Fruit fly (Drosophila melanogaster): ENCODE measurements around the gene CG15418.

Gene CG15418

dm6 chr2L:3587907-3588733 lies 33.4 kb downstream of the CG15418 start:
- no peak for TF ChIP-seq lola (GFP tag; optimal IDR thresholded peaks at IDR 0.05)
- no peak for TF ChIP-seq Hr83 (GFP tag; optimal IDR thresholded peaks at IDR 0.05; ENCODE audit: poor library complexity, severe bottlenecking)
- no peak for TF ChIP-seq Rel (GFP tag; optimal IDR thresholded peaks at IDR 0.05)
- TF ChIP-seq Rel (tag; optimal IDR thresholded peaks at IDR 0.05): no peak
- TF ChIP-seq Sp1 (GFP tag; optimal IDR thresholded peaks at IDR 0.05): peak; percentile 64
- peak; percentile 68 for TF ChIP-seq HLH106 (tag; optimal IDR thresholded peaks at IDR 0.05)
- no peak for TF ChIP-seq GATAd (GFP tag; optimal IDR thresholded peaks at IDR 0.05)
- TF ChIP-seq h (GFP tag; optimal IDR thresholded peaks at IDR 0.05): peak; percentile 11
- TF ChIP-seq Dif (GFP tag; optimal IDR thresholded peaks at IDR 0.05; ENCODE audit: partially characterized antibody): no peak
- TF ChIP-seq rgr (GFP tag; optimal IDR thresholded peaks at IDR 0.05): peak; percentile 41
- no peak for TF ChIP-seq sage (GFP tag; optimal IDR thresholded peaks at IDR 0.05)
- TF ChIP-seq CG32264 (GFP tag; optimal IDR thresholded peaks at IDR 0.05): no peak
- peak in 1 of 2 experiments; percentile 67 for TF ChIP-seq foxo (GFP tag; optimal IDR thresholded peaks at IDR 0.05)
- TF ChIP-seq Hr78 (GFP tag; optimal IDR thresholded peaks at IDR 0.05): no peak
- TF ChIP-seq brk (GFP tag; optimal IDR thresholded peaks at IDR 0.05): peak; percentile 27
- peak; percentile 8 for TF ChIP-seq woc (GFP tag; optimal IDR thresholded peaks at IDR 0.05)
- no peak for TF ChIP-seq Myc (optimal IDR thresholded peaks at IDR 0.05)
- no peak for TF ChIP-seq jim (GFP tag; optimal IDR thresholded peaks at IDR 0.05)
- TF ChIP-seq sv (GFP tag; optimal IDR thresholded peaks at IDR 0.05): peak; percentile 29
- no peak for TF ChIP-seq usp (GFP tag; optimal IDR thresholded peaks at IDR 0.05)
- TF ChIP-seq dmrt93B (GFP tag; optimal IDR thresholded peaks at IDR 0.05): peak; percentile 28
- TF ChIP-seq pan (optimal IDR thresholded peaks at IDR 0.05): no peak
- TF ChIP-seq ey (GFP tag; optimal IDR thresholded peaks at IDR 0.05): no peak
- no peak for TF ChIP-seq tai (GFP tag; optimal IDR thresholded peaks at IDR 0.05)
- TF ChIP-seq CG9705 (GFP tag; optimal IDR thresholded peaks at IDR 0.05): no peak
- TF ChIP-seq Vsx2 (GFP tag; optimal IDR thresholded peaks at IDR 0.05; ENCODE audit: partially characterized antibody): no peak
- TF ChIP-seq dsf (GFP tag; optimal IDR thresholded peaks at IDR 0.05; ENCODE audit: borderline replicate concordance): no peak
- TF ChIP-seq N (GFP tag; optimal IDR thresholded peaks at IDR 0.05): no peak
- TF ChIP-seq psq (GFP tag; optimal IDR thresholded peaks at IDR 0.05): peak; percentile 54
- TF ChIP-seq br (GFP tag; optimal IDR thresholded peaks at IDR 0.05): no peak
- TF ChIP-seq Abd-B (GFP tag; optimal IDR thresholded peaks at IDR 0.05): no peak
- TF ChIP-seq CrebA (GFP tag; optimal IDR thresholded peaks at IDR 0.05; ENCODE audit: borderline replicate concordance): no peak
- peak; percentile 4 for TF ChIP-seq Hnf4 (GFP tag; optimal IDR thresholded peaks at IDR 0.05)
- TF ChIP-seq Mio (GFP tag; optimal IDR thresholded peaks at IDR 0.05): no peak
- peak; percentile 43 for TF ChIP-seq OdsH (GFP tag; optimal IDR thresholded peaks at IDR 0.05)
- TF ChIP-seq fru (GFP tag; optimal IDR thresholded peaks at IDR 0.05): peak; percentile 10
- TF ChIP-seq Dfd (GFP tag; optimal IDR thresholded peaks at IDR 0.05): no peak
- TF ChIP-seq dl (GFP tag; optimal IDR thresholded peaks at IDR 0.05; ENCODE audit: insufficient read depth in 1 of 2, partially characterized antibody in 2 of 2): no peak
- no peak for TF ChIP-seq Jra (GFP tag; optimal IDR thresholded peaks at IDR 0.05)

DNA sequence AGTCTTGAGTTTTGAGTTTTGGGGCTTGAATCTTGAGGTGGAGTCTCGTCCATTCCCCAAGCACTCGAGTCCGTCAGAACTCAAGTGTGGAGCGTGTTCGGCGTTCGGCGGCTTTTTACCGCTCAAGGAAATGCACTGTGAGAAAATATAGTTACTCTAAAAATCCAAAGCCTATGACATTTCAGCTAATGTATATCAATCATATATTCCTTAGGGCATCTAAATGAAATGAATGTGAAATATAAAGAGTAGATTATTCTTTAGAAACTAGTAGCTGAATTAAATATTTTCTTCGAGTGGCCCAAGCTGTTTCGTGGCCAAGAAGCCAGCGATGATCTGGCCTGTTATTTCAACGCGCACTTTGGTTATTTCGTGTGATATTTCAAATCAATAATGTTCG lies 34.2 kb downstream of the CG15418 start:
- TF ChIP-seq GATAd (GFP tag; optimal IDR thresholded peaks at IDR 0.05) (no peak), dl (GFP tag; optimal IDR thresholded peaks at IDR 0.05; ENCODE audit: insufficient read depth in 1 of 2, partially characterized antibody in 2 of 2) (no peak), fru (GFP tag; optimal IDR thresholded peaks at IDR 0.05) (peak; percentile 58), lola (GFP tag; optimal IDR thresholded peaks at IDR 0.05) (no peak), Hnf4 (GFP tag; optimal IDR thresholded peaks at IDR 0.05) (peak; percentile 61), Abd-B (GFP tag; optimal IDR thresholded peaks at IDR 0.05) (no peak), Sp1 (GFP tag; optimal IDR thresholded peaks at IDR 0.05) (peak; percentile 50), woc (GFP tag; optimal IDR thresholded peaks at IDR 0.05) (peak; percentile 20), OdsH (GFP tag; optimal IDR thresholded peaks at IDR 0.05) (peak; percentile 61), dsf (GFP tag; optimal IDR thresholded peaks at IDR 0.05; ENCODE audit: borderline replicate concordance) (no peak), tai (GFP tag; optimal IDR thresholded peaks at IDR 0.05) (no peak), CrebA (GFP tag; optimal IDR thresholded peaks at IDR 0.05; ENCODE audit: borderline replicate concordance) (no peak), ey (GFP tag; optimal IDR thresholded peaks at IDR 0.05) (peak; percentile 51), brk (GFP tag; optimal IDR thresholded peaks at IDR 0.05) (no peak), Hr83 (GFP tag; optimal IDR thresholded peaks at IDR 0.05; ENCODE audit: poor library complexity, severe bottlenecking) (no peak), sage (GFP tag; optimal IDR thresholded peaks at IDR 0.05) (no peak), Mio (GFP tag; optimal IDR thresholded peaks at IDR 0.05) (no peak), rgr (GFP tag; optimal IDR thresholded peaks at IDR 0.05) (peak; percentile 43), Dif (GFP tag; optimal IDR thresholded peaks at IDR 0.05; ENCODE audit: partially characterized antibody) (no peak), pan (optimal IDR thresholded peaks at IDR 0.05) (no peak), Dfd (GFP tag; optimal IDR thresholded peaks at IDR 0.05) (no peak), Hr78 (GFP tag; optimal IDR thresholded peaks at IDR 0.05) (no peak), Rel (GFP tag; optimal IDR thresholded peaks at IDR 0.05) (no peak), Rel (tag; optimal IDR thresholded peaks at IDR 0.05) (no peak), HLH106 (tag; optimal IDR thresholded peaks at IDR 0.05) (peak; percentile 44), CG9705 (GFP tag; optimal IDR thresholded peaks at IDR 0.05) (no peak), Myc (optimal IDR thresholded peaks at IDR 0.05) (no peak), Vsx2 (GFP tag; optimal IDR thresholded peaks at IDR 0.05; ENCODE audit: partially characterized antibody) (no peak), usp (GFP tag; optimal IDR thresholded peaks at IDR 0.05) (no peak), h (GFP tag; optimal IDR thresholded peaks at IDR 0.05) (peak; percentile 61), psq (GFP tag; optimal IDR thresholded peaks at IDR 0.05) (peak; percentile 13), Jra (GFP tag; optimal IDR thresholded peaks at IDR 0.05) (no peak), CG32264 (GFP tag; optimal IDR thresholded peaks at IDR 0.05) (no peak), br (GFP tag; optimal IDR thresholded peaks at IDR 0.05) (peak; percentile 29), jim (GFP tag; optimal IDR thresholded peaks at IDR 0.05) (no peak), dmrt93B (GFP tag; optimal IDR thresholded peaks at IDR 0.05) (peak; percentile 16), foxo (GFP tag; optimal IDR thresholded peaks at IDR 0.05) (peak in 1 of 2 experiments; percentile 40), sv (GFP tag; optimal IDR thresholded peaks at IDR 0.05) (no peak), N (GFP tag; optimal IDR thresholded peaks at IDR 0.05) (no peak)

Measured in whole organism, wandering third instar larva.